Fruit fly (Drosophila melanogaster): Measurements from ENCODE around the gene CG31538.

DNA sequence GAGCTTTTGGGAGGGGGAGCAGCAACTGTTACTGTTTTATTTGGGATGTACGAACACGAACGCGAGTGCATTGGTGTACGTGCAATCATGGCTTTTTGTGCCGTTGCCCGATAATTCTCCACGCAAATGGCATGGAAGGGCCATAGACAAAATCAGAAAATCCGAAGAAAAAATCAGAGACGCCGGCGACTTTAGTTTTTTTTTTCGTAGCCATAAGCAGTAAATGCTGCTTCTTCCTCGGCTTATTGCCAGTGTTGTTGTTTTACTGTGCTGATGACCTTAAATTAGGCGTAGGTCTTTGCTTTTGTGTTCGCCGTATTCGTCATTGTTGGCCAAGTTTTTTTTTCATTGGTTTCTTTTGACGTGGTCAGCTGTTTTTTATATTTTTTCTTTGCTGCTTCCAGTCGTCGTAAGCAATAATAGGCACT is 44.6 kb upstream of the CG31538 start:
- no peak for TF ChIP-seq br (GFP tag; optimal IDR thresholded peaks at IDR 0.05)
- TF ChIP-seq Mio (GFP tag; optimal IDR thresholded peaks at IDR 0.05), result no peak
- TF ChIP-seq Hr78 (GFP tag; optimal IDR thresholded peaks at IDR 0.05), result no peak
- TF ChIP-seq usp (GFP tag; optimal IDR thresholded peaks at IDR 0.05), result no peak
- TF ChIP-seq psq (GFP tag; optimal IDR thresholded peaks at IDR 0.05), result no peak
- no peak for TF ChIP-seq Dfd (GFP tag; optimal IDR thresholded peaks at IDR 0.05)
- TF ChIP-seq N (GFP tag; optimal IDR thresholded peaks at IDR 0.05), result no peak
- no peak for TF ChIP-seq h (GFP tag; optimal IDR thresholded peaks at IDR 0.05)
- TF ChIP-seq sv (GFP tag; optimal IDR thresholded peaks at IDR 0.05), result no peak
- no peak for TF ChIP-seq brk (GFP tag; optimal IDR thresholded peaks at IDR 0.05)
- no peak for TF ChIP-seq Vsx2 (GFP tag; optimal IDR thresholded peaks at IDR 0.05; ENCODE audit: partially characterized antibody)
- TF ChIP-seq foxo (GFP tag; optimal IDR thresholded peaks at IDR 0.05), result no peak

All from whole organism, wandering third instar larva.